Fruit fly (Drosophila melanogaster) whole organism, pupa: ENCODE results near the gene CG18754.

Source experiments
- CG12605 ChIP-seq: fragments of 200-800 bp; sonication (Bioruptor generic); IDR thresholded peaks from 2 replicates; pipeline ENCODE4 v1.3.6; 2022; ENCODE audit warnings: missing biosample characterization, missing genetic modification characterization
- CG15710 ChIP-seq: fragments of 200-800 bp; sonication (Bioruptor generic); optimal IDR thresholded peaks from 2 replicates; lab custom pipeline; 2018; ENCODE audit warnings: missing biosample characterization, mild to moderate bottlenecking, missing genetic modification characterization, moderate library complexity
- CG32121 ChIP-seq: fragments of 200-800 bp; sonication (Bioruptor generic); IDR thresholded peaks from 2 replicates; pipeline ENCODE4 v1.3.6; 2022; ENCODE audit warnings: missing biosample characterization, missing genetic modification characterization
- CG4496 ChIP-seq: fragments of 200-800 bp; sonication (Bioruptor generic); IDR thresholded peaks from 3 replicates; pipeline ENCODE4 v1.3.6; 2022; ENCODE audit warnings: missing biosample characterization, missing genetic modification characterization
- D1 ChIP-seq: fragments of 200-800 bp; sonication (Bioruptor generic); optimal IDR thresholded peaks from 2 replicates; lab custom pipeline; 2018; ENCODE audit warnings: missing biosample characterization, mild to moderate bottlenecking, missing genetic modification characterization, moderate library complexity
- Ets98B ChIP-seq: fragments of 200-800 bp; sonication (Bioruptor generic); IDR thresholded peaks from 2 replicates; pipeline ENCODE4 v1.3.6; 2022; ENCODE audit warnings: missing biosample characterization, missing genetic modification characterization
- Pif1B ChIP-seq: fragments of 200-800 bp; sonication (Bioruptor generic); optimal IDR thresholded peaks from 3 replicates; lab custom pipeline; 2016; ENCODE audit warnings: missing biosample characterization, missing genetic modification characterization
- Snoo ChIP-seq: fragments of 200-800 bp; sonication (Bioruptor generic); optimal IDR thresholded peaks from 3 replicates; lab custom pipeline; 2017; ENCODE audit warnings: missing biosample characterization, mild to moderate bottlenecking, missing genetic modification characterization, inconsistent platforms
- gl ChIP-seq: fragments of 200-800 bp; sonication (Bioruptor generic); optimal IDR thresholded peaks from 2 replicates; lab custom pipeline; 2018; ENCODE audit warnings: missing biosample characterization, mild to moderate bottlenecking, missing genetic modification characterization
- rn ChIP-seq: fragments of 200-800 bp; sonication (Bioruptor generic); IDR thresholded peaks from 2 replicates; pipeline ENCODE4 v1.3.6; 2022; ENCODE audit warnings: missing biosample characterization, missing genetic modification characterization

dm6 chr3R:23709508-23710208, 25.8 kb downstream of the CG18754 start, which contains the start of gene CG10301:
- TF ChIP-seq gl (tag; lab: Kevin White, UChicago) = no peak
- no peak for TF ChIP-seq CG12605 (GFP tag; lab: Robert Waterston, UW)
- TF ChIP-seq Snoo (tag; lab: Kevin White, UChicago) = no peak
- TF ChIP-seq CG32121 (GFP tag; lab: Robert Waterston, UW) = no peak
- no peak for TF ChIP-seq rn
- no peak for TF ChIP-seq Ets98B (GFP tag; lab: Robert Waterston, UW)
- no peak for TF ChIP-seq D1 (tag; lab: Kevin White, UChicago)
- no peak for TF ChIP-seq CG4496
- no peak for TF ChIP-seq Pif1B
- no peak for TF ChIP-seq CG15710
